Worm (Caenorhabditis elegans) whole organism, L2 larva: Measurements from ENCODE around the gene str-146.
A peak's percentile ranks its signal among the peaks of the same experiment; 100 is the strongest.

Source experiments
- C34F6.9 ChIP-seq: fragments of 150-350 bp; optimal IDR thresholded peaks from 2 replicates; lab custom pipeline; 2014; ENCODE audit warnings: missing biosample characterization, missing genetic modification characterization
- F13H6.1 ChIP-seq: sonication (generic microtip); optimal IDR thresholded peaks from 2 replicates; lab custom pipeline; 2016; ENCODE audit warnings: missing genetic modification characterization, missing compliant biosample characterization
- R02D3.7 ChIP-seq: fragments of 150-350 bp; optimal IDR thresholded peaks from 2 replicates; lab custom pipeline; 2014; ENCODE audit warnings: missing biosample characterization, missing genetic modification characterization
- ZK546.5 ChIP-seq: sonication (generic microtip); optimal IDR thresholded peaks from 2 replicates; lab custom pipeline; 2017; ENCODE audit warnings: missing biosample characterization, missing genetic modification characterization
- ama-1 ChIP-seq: fragments of 150-350 bp; optimal IDR thresholded peaks from 2 replicates; lab custom pipeline; 2018; ENCODE audit warnings: inconsistent platforms
- blmp-1 ChIP-seq: sonication (generic microtip); optimal IDR thresholded peaks from 2 replicates; lab custom pipeline; 2017; ENCODE audit warnings: missing genetic modification characterization, mild to moderate bottlenecking, missing compliant biosample characterization, antibody characterized with exemption, moderate library complexity; ENCODE audit not compliant: insufficient read depth
- crh-2 ChIP-seq: sonication (generic microtip); optimal IDR thresholded peaks from 2 replicates; lab custom pipeline; 2017; ENCODE audit warnings: missing biosample characterization, missing genetic modification characterization
- dmd-4 ChIP-seq: sonication (generic microtip); optimal IDR thresholded peaks from 2 replicates; lab custom pipeline; 2017; ENCODE audit warnings: missing biosample characterization, missing genetic modification characterization
- elt-1 ChIP-seq: fragments of 150-350 bp; optimal IDR thresholded peaks from 2 replicates; lab custom pipeline; 2014; ENCODE audit warnings: missing biosample characterization, missing genetic modification characterization
- gmeb-1 ChIP-seq: fragments of 150-350 bp; optimal IDR thresholded peaks from 2 replicates; lab custom pipeline; 2014; ENCODE audit warnings: missing biosample characterization, missing genetic modification characterization
- lin-11 ChIP-seq: fragments of 150-350 bp; sonication (generic microtip); optimal IDR thresholded peaks from 2 replicates; lab custom pipeline; 2014; ENCODE audit warnings: missing biosample characterization, missing genetic modification characterization, inconsistent platforms, mixed read lengths
- lin-13 ChIP-seq: fragments of 150-350 bp; optimal IDR thresholded peaks from 2 replicates; lab custom pipeline; 2014; ENCODE audit warnings: missing biosample characterization, missing genetic modification reagents, missing genetic modification characterization
- lsy-2 ChIP-seq, 2 experiments: fragments of 150-350 bp in 1 of 2; sonication (generic microtip) in 1 of 2; optimal IDR thresholded peaks; 2 replicates each; lab custom pipeline; 2014 to 2017; ENCODE audit warnings: missing biosample characterization in 2 of 2, missing genetic modification characterization in 2 of 2
- mab-5 ChIP-seq: fragments of 150-350 bp; optimal IDR thresholded peaks from 2 replicates; lab custom pipeline; 2014; ENCODE audit warnings: missing biosample characterization, missing genetic modification characterization
- mbf-1 ChIP-seq: sonication (generic microtip); optimal IDR thresholded peaks from 2 replicates; lab custom pipeline; 2017; ENCODE audit warnings: missing biosample characterization, missing genetic modification characterization
- mdl-1 ChIP-seq, 2 experiments: fragments of 150-350 bp in 1 of 2; sonication (generic microtip) in 1 of 2; optimal IDR thresholded peaks; 2 replicates each; lab custom pipeline; 2017; ENCODE audit warnings: missing biosample characterization in 2 of 2, missing genetic modification characterization in 2 of 2
- nhr-10 ChIP-seq: sonication (generic microtip); optimal IDR thresholded peaks from 2 replicates; lab custom pipeline; 2017; ENCODE audit warnings: missing biosample characterization, missing genetic modification characterization
- nhr-12 ChIP-seq: fragments of 150-350 bp; optimal IDR thresholded peaks from 2 replicates; lab custom pipeline; 2014; ENCODE audit warnings: missing biosample characterization, missing genetic modification characterization
- nhr-129 ChIP-seq: fragments of 150-350 bp; optimal IDR thresholded peaks from 2 replicates; lab custom pipeline; 2014; ENCODE audit warnings: missing biosample characterization, missing genetic modification characterization
- nhr-237 ChIP-seq: fragments of 150-350 bp; optimal IDR thresholded peaks from 2 replicates; lab custom pipeline; 2014; ENCODE audit warnings: missing biosample characterization, missing genetic modification characterization
- nhr-6 ChIP-seq: fragments of 150-350 bp; optimal IDR thresholded peaks from 2 replicates; lab custom pipeline; 2014; ENCODE audit warnings: missing biosample characterization, missing genetic modification characterization
- peb-1 ChIP-seq: fragments of 150-350 bp; optimal IDR thresholded peaks from 2 replicates; lab custom pipeline; 2014; ENCODE audit warnings: missing biosample characterization, missing genetic modification characterization
- skn-1 ChIP-seq: sonication (generic microtip); optimal IDR thresholded peaks from 2 replicates; lab custom pipeline; 2017; ENCODE audit warnings: missing biosample characterization, missing genetic modification characterization
- sma-3 ChIP-seq: sonication (generic microtip); optimal IDR thresholded peaks from 2 replicates; lab custom pipeline; 2016; ENCODE audit warnings: missing genetic modification reagents, missing genetic modification characterization, missing compliant biosample characterization
- sma-9 ChIP-seq, 2 experiments: fragments of 150-350 bp in 1 of 2; sonication (generic microtip) in 1 of 2; optimal IDR thresholded peaks; 2 replicates each; lab custom pipeline; 2014 to 2016; ENCODE audit warnings: missing genetic modification characterization in 2 of 2, mild to moderate bottlenecking in 1 of 2, missing biosample characterization in 1 of 2, missing compliant biosample characterization in 1 of 2, missing genetic modification reagents in 1 of 2, moderate library complexity in 1 of 2
- snpc-4 ChIP-seq: fragments of 150-350 bp; optimal IDR thresholded peaks from 2 replicates; lab custom pipeline; 2014; ENCODE audit warnings: missing biosample characterization, missing genetic modification characterization
- unc-39 ChIP-seq: fragments of 150-350 bp; optimal IDR thresholded peaks from 2 replicates; lab custom pipeline; 2014; ENCODE audit warnings: missing biosample characterization, missing genetic modification characterization
- unc-55 ChIP-seq: fragments of 150-350 bp; sonication (generic microtip); optimal IDR thresholded peaks from 3 replicates; lab custom pipeline; 2014; ENCODE audit warnings: missing biosample characterization, missing genetic modification reagents, missing genetic modification characterization
- unc-62 ChIP-seq: fragments of 150-350 bp; optimal IDR thresholded peaks from 2 replicates; lab custom pipeline; 2014; ENCODE audit warnings: missing biosample characterization, missing genetic modification reagents, missing genetic modification characterization
- zag-1 ChIP-seq: fragments of 150-350 bp; optimal IDR thresholded peaks from 2 replicates; lab custom pipeline; 2014; ENCODE audit warnings: missing biosample characterization, missing genetic modification characterization
- ztf-1 ChIP-seq: fragments of 200-800 bp; sonication (Bioruptor generic); conservative IDR thresholded peaks from 2 replicates; pipeline ENCODE4 v1.3.6; 2022; ENCODE audit warnings: missing genetic modification characterization, missing compliant biosample characterization

Gene str-146

DNA sequence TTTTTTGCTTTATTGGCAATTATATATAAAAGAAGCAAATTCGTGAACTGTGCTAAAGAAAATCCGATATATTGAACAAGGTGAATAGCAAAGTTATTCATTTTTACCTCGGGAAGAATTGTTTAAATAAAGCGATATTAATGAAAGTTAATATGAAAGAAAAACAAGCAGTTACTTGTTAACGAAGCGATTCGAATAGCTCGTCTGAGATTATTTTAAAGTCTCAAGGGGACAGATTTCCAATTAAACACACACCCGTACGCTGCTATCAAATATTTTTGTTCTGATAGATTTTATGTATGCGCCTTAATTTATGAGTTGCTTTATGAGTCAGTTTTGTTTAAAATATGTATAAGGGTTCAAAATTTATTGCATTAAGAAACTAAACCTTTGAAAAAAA lies 27.5 kb downstream of the str-146 start, which contains the start of gene str-140:
str-140 (minus strand) TSS at position 101 of the 400 bp plus-strand sequence.
- no peak for TF ChIP-seq peb-1 (tag; lab: Kevin White, UChicago)
- no peak for TF ChIP-seq elt-1 (tag; lab: Kevin White, UChicago)
- TF ChIP-seq lsy-2 (tag; optimal IDR thresholded peaks at IDR 0.05; lab: Kevin White, UChicago), result no peak
- TF ChIP-seq mdl-1 (tag; optimal IDR thresholded peaks at IDR 0.05; lab: Kevin White, UChicago), result no peak
- no peak for TF ChIP-seq nhr-10 (tag; lab: Kevin White, UChicago)
- no peak for TF ChIP-seq unc-62 (GFP tag; lab: Kevin White, UChicago)
- no peak for TF ChIP-seq ztf-1
- no peak for TF ChIP-seq nhr-237 (tag; lab: Kevin White, UChicago)
- no peak for TF ChIP-seq nhr-6

DNA sequence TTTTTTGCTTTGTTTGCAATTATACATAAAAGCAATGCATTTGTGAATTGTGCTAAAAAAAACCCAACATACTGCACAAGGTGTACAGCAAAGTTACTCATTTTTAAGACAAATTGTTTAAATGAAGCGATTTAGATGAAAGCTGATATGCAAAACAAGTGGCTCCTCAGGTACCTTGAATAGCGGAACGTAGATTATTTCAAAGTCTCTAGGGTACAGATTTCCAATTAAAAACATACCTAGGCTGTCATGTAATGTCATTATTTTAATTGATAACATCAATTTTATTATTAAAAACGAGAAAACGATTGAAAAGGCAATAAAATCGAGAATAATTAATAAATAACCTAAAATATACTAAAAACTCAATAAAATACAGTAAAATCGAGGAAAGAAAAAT lies 33.2 kb downstream of the str-146 start, which contains the start of gene str-139:
str-139 (minus strand) TSS at position 101 of the 400 bp plus-strand sequence.
- TF ChIP-seq nhr-237 (tag; lab: Kevin White, UChicago) (no peak), elt-1 (tag; lab: Kevin White, UChicago) (no peak), blmp-1 (tag; lab: Kevin White, UChicago) (no peak), dmd-4 (tag; lab: Kevin White, UChicago) (no peak), ama-1 (lab: Kevin White, UChicago) (no peak)

DNA sequence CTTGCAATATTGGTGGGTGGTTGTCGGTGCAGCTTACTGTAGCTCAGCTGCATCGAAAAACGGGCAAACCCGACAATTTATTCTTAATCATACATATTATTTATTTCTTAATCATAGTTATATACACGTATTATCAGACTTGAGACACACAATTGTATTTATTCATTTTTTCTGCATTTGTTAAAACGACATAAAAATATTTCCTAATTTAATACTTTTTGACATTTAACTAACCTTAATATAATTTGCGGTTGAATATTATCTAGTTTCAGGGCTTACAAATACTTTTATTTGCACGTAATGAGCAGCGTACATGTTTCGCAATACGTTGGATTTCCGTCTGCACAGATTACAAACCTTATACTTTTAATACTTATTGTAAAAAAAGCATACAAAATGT lies 36.9 kb downstream of the str-146 start, which contains the start of gene str-138:
str-138 (plus strand) TSS at position 301 of the 400 bp plus-strand sequence.
- no peak for TF ChIP-seq crh-2 (tag; lab: Kevin White, UChicago)

DNA sequence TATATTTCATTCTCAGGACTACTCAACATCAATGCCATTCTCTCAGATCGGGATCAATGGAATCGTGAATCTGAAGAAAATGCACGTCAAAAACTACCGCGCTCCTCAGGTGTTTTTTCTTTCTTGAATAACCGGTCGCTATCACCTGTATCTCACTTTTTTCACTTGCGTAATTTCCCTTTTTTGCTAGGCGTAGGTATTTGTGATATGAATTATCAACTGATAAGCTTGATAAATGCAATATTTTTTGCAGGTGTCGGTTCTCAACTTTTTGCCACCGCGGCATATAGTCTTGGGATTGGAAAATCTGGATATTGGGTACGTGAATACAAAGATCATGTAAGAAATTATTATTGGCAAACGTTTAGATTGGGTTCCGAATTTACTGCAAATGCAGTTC lies 40.1 kb downstream of the str-146 start:
- TF ChIP-seq nhr-237 (tag; lab: Kevin White, UChicago) (no peak), skn-1 (tag; lab: Kevin White, UChicago) (no peak), blmp-1 (tag; lab: Kevin White, UChicago) (peak; percentile 14)

DNA sequence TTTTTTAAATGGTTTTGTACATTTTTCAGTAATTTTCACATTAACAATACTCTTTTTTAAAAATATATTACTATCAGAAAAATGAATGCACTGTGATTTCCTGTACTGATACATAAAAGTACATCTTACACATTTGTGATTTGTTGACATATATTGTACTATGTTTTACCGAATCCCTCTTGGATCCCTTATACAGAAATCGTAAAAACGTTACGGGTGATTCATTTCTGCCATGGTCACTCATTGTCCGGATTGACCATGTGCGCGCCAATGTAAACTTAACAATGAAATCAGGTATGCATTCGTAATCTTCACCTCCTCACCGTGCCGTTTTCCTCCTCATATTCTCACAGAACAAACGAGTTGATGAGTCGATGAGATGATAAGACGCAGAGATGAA lies 41.1 kb downstream of the str-146 start, which contains the start of gene ZC513.2:
ZC513.2 (plus strand) TSS at position 301 of the 400 bp plus-strand sequence.
- TF ChIP-seq R02D3.7 (no peak), gmeb-1 (no peak), lin-11 (tag; lab: Kevin White, UChicago) (no peak), snpc-4 (tag; lab: Kevin White, UChicago) (no peak), unc-55 (GFP tag; lab: Kevin White, UChicago) (no peak), peb-1 (tag; lab: Kevin White, UChicago) (no peak), lsy-2 (tag; optimal IDR thresholded peaks at IDR 0.05; lab: Kevin White, UChicago) (no peak), lin-13 (GFP tag; lab: Kevin White, UChicago) (no peak), F13H6.1 (tag; lab: Kevin White, UChicago) (no peak)

DNA sequence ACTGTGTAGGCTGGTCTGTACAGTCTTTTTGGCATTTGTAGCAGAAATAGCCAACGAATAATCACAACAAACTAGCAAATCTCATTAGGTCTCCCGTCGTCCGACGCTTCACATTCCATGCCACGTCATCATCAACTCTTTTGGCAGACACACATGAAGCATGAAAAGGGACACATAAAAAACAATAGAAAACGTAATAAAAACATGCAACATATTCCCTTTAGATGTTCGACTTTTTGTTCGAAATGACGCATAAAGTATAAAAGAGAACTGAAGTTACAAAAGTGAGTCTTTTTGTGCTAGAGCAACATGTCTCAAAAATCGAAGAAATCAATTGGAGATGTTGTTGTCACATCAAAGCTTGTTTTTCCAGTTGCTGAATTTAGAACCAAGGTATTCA lies 43.4 kb downstream of the str-146 start, which contains the start of gene sth-1:
sth-1 (plus strand) TSS at position 301 of the 400 bp plus-strand sequence.
- no peak for TF ChIP-seq unc-62 (GFP tag; lab: Kevin White, UChicago)
- TF ChIP-seq unc-39 (tag; lab: Kevin White, UChicago), result no peak
- TF ChIP-seq blmp-1 (tag; lab: Kevin White, UChicago), result no peak
- no peak for TF ChIP-seq nhr-237 (tag; lab: Kevin White, UChicago)
- no peak for TF ChIP-seq nhr-12 (tag; lab: Kevin White, UChicago)
- no peak for TF ChIP-seq mdl-1 (tag; optimal IDR thresholded peaks at IDR 0.05; lab: Kevin White, UChicago)
- TF ChIP-seq zag-1 (tag; lab: Kevin White, UChicago), result no peak
- no peak for TF ChIP-seq dmd-4 (tag; lab: Kevin White, UChicago)
- no peak for TF ChIP-seq C34F6.9 (tag; lab: Kevin White, UChicago)
- no peak for TF ChIP-seq sma-3 (GFP tag; lab: Kevin White, UChicago)
- TF ChIP-seq ZK546.5, result no peak
- no peak for TF ChIP-seq mab-5 (tag; lab: Kevin White, UChicago)
- TF ChIP-seq mbf-1 (tag; lab: Kevin White, UChicago), result no peak
- TF ChIP-seq sma-9 (GFP tag; optimal IDR thresholded peaks at IDR 0.05; lab: Kevin White, UChicago), result no peak
- no peak for TF ChIP-seq sma-9 (tag; optimal IDR thresholded peaks at IDR 0.05; lab: Kevin White, UChicago)
- no peak for TF ChIP-seq lin-13 (GFP tag; lab: Kevin White, UChicago)
- TF ChIP-seq elt-1 (tag; lab: Kevin White, UChicago), result no peak
- TF ChIP-seq nhr-129 (tag; lab: Kevin White, UChicago), result no peak
